Worm (Caenorhabditis elegans) whole organism, midembryonic: ENCODE measurements around the gene C03G6.6.

Source experiments
- flt-1 ChIP-seq: fragments of 200-800 bp; sonication (Bioruptor generic); IDR thresholded peaks from 2 replicates; pipeline ENCODE4 v1.3.6; 2022; ENCODE audit warnings: missing genetic modification characterization, missing compliant biosample characterization
- tab-1 ChIP-seq: fragments of 200-800 bp; sonication (Bioruptor generic); IDR thresholded peaks from 2 replicates; pipeline ENCODE4 v1.3.6; 2022; ENCODE audit warnings: missing genetic modification characterization, missing compliant biosample characterization
- ztf-29 ChIP-seq: fragments of 200-800 bp; sonication (Bioruptor generic); IDR thresholded peaks from 2 replicates; pipeline ENCODE4 v1.3.6; 2022; ENCODE audit warnings: missing genetic modification reagents, missing genetic modification characterization, missing compliant biosample characterization

DNA sequence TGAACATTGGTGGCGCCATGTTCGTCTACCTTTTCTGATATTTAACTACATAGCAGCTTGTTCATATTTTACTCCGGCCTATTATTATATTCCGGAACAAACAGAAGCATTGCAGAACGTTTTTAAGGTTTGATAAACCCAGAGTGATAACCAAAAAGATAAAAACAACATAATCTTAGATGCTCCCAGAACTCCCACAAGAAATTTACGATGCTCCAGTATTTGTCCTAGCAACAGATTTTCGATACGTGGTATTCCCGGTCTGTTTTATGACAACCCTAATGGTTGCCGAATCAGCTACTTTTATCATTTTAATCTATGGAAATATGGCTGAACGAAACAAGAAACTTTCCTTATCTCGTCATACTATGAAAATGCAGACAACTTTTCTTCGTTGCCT lies 3.6 kb upstream of the C03G6.6 start:
- TF ChIP-seq tab-1 (GFP tag; lab: Robert Waterston, UW) (no peak), ztf-29 (GFP tag; lab: Robert Waterston, UW) (no peak), flt-1 (GFP tag; lab: Robert Waterston, UW) (no peak)
